Worm (Caenorhabditis elegans) whole organism, late embryonic: ENCODE data around the gene nlp-22.

Source experiments
- T23F11.4 ChIP-seq: fragments of 200-800 bp; sonication (Bioruptor generic); optimal IDR thresholded peaks from 2 replicates; lab custom pipeline; 2018; ENCODE audit warnings: mild to moderate bottlenecking, missing genetic modification characterization, missing compliant biosample characterization
- ceh-9 ChIP-seq: sonication (generic microtip); optimal IDR thresholded peaks from 2 replicates; lab custom pipeline; 2016; ENCODE audit warnings: mild to moderate bottlenecking, missing genetic modification characterization, inconsistent platforms, missing compliant biosample characterization
- dve-1 ChIP-seq: sonication (generic microtip); optimal IDR thresholded peaks from 2 replicates; lab custom pipeline; 2017; ENCODE audit warnings: antibody characterized with exemption, mild to moderate bottlenecking, missing genetic modification characterization, missing compliant biosample characterization
- elt-4 ChIP-seq: sonication (generic microtip); optimal IDR thresholded peaks from 2 replicates; lab custom pipeline; 2016; ENCODE audit warnings: missing genetic modification characterization, missing compliant biosample characterization
- ets-4 ChIP-seq: sonication (generic microtip); optimal IDR thresholded peaks from 2 replicates; lab custom pipeline; 2016; ENCODE audit warnings: missing genetic modification characterization, missing compliant biosample characterization
- fkh-10 ChIP-seq: fragments of 150-350 bp; optimal IDR thresholded peaks from 2 replicates; lab custom pipeline; 2014; ENCODE audit warnings: missing biosample characterization, missing genetic modification reagents, missing genetic modification characterization
- hlh-30 ChIP-seq: sonication (generic microtip); optimal IDR thresholded peaks from 2 replicates; lab custom pipeline; 2017; ENCODE audit warnings: antibody characterized with exemption, missing genetic modification characterization, missing compliant biosample characterization; ENCODE audit not compliant: insufficient read depth
- lim-6 ChIP-seq: sonication (generic microtip); optimal IDR thresholded peaks from 2 replicates; lab custom pipeline; 2016; ENCODE audit warnings: missing genetic modification characterization, missing compliant biosample characterization
- madf-2 ChIP-seq: sonication (generic microtip); optimal IDR thresholded peaks from 2 replicates; lab custom pipeline; 2017; ENCODE audit warnings: missing genetic modification characterization, missing compliant biosample characterization
- odd-2 ChIP-seq: sonication (generic microtip); optimal IDR thresholded peaks from 2 replicates; lab custom pipeline; 2017; ENCODE audit warnings: antibody characterized with exemption, mild to moderate bottlenecking, missing genetic modification characterization, missing compliant biosample characterization
- pqm-1 ChIP-seq: sonication (generic microtip); optimal IDR thresholded peaks from 2 replicates; lab custom pipeline; 2016; ENCODE audit warnings: missing genetic modification characterization, missing compliant biosample characterization

ce11 chrX:2347962-2348361 is 6.1 kb upstream of the nlp-22 start:
- TF ChIP-seq odd-2 (tag; lab: Kevin White, UChicago) (no peak), elt-4 (tag; lab: Kevin White, UChicago) (no peak), hlh-30 (tag; lab: Kevin White, UChicago) (no peak), pqm-1 (tag; lab: Kevin White, UChicago) (no peak), dve-1 (tag; lab: Kevin White, UChicago) (no peak), ets-4 (no peak), lim-6 (tag; lab: Kevin White, UChicago) (no peak), ceh-9 (no peak), madf-2 (no peak), fkh-10 (GFP tag; lab: Kevin White, UChicago) (no peak), T23F11.4 (GFP tag; lab: Kevin White, UChicago) (no peak)
